Fruit fly (Drosophila melanogaster) whole organism, embryonic: ENCODE data around the gene CG17154.

ENCODE experiments used
- Atf3 ChIP-seq: fragments of 200-800 bp; sonication (Bioruptor generic); optimal IDR thresholded peaks from 3 replicates; lab custom pipeline; 2016; ENCODE audit warnings: missing biosample characterization, missing genetic modification characterization
- CG12236 ChIP-seq: fragments of 200-800 bp; sonication (Bioruptor generic); optimal IDR thresholded peaks from 2 replicates; lab custom pipeline; 2016; ENCODE audit warnings: missing biosample characterization, missing genetic modification characterization
- CG13775 ChIP-seq: fragments of 200-800 bp; sonication (Bioruptor generic); optimal IDR thresholded peaks from 3 replicates; lab custom pipeline; 2017; ENCODE audit warnings: missing biosample characterization, mild to moderate bottlenecking, missing genetic modification characterization
- CG17361 ChIP-seq: fragments of 200-800 bp; sonication (Bioruptor generic); IDR thresholded peaks from 3 replicates; pipeline ENCODE4 v1.3.6; 2022; ENCODE audit warnings: missing biosample characterization, missing genetic modification characterization
- CG18011 ChIP-seq: fragments of 200-800 bp; sonication (Bioruptor generic); optimal IDR thresholded peaks from 2 replicates; lab custom pipeline; 2017; ENCODE audit warnings: missing biosample characterization, missing genetic modification characterization, mild to moderate bottlenecking, moderate library complexity, missing genotype
- CG30020 ChIP-seq: fragments of 200-800 bp; optimal IDR thresholded peaks from 2 replicates; lab custom pipeline; 2019; ENCODE audit warnings: missing biosample characterization, mild to moderate bottlenecking, missing genetic modification characterization, moderate library complexity
- CG30431 ChIP-seq: fragments of 200-800 bp; sonication (Bioruptor generic); optimal IDR thresholded peaks from 2 replicates; lab custom pipeline; 2017; ENCODE audit warnings: missing biosample characterization, missing genetic modification characterization
- CG33213 ChIP-seq: fragments of 200-800 bp; sonication (Bioruptor generic); optimal IDR thresholded peaks from 3 replicates; lab custom pipeline; 2016; ENCODE audit warnings: missing biosample characterization, missing genetic modification characterization
- CG34376 ChIP-seq: fragments of 200-800 bp; sonication (Bioruptor generic); optimal IDR thresholded peaks from 2 replicates; lab custom pipeline; 2018; ENCODE audit warnings: missing biosample characterization, mild to moderate bottlenecking, missing genetic modification characterization
- CG4617 ChIP-seq: fragments of 200-800 bp; sonication (Bioruptor generic); optimal IDR thresholded peaks from 3 replicates; lab custom pipeline; 2016; ENCODE audit warnings: missing biosample characterization, missing genetic modification characterization, borderline replicate concordance
- CG6854 ChIP-seq: fragments of 200-800 bp; sonication (Bioruptor generic); optimal IDR thresholded peaks from 3 replicates; lab custom pipeline; 2017; ENCODE audit warnings: missing biosample characterization, mild to moderate bottlenecking, missing genetic modification characterization
- CG7372 ChIP-seq: fragments of 200-800 bp; sonication (Bioruptor generic); IDR thresholded peaks from 2 replicates; pipeline ENCODE4 v1.3.6; 2022; ENCODE audit warnings: missing biosample characterization, missing genetic modification characterization
- CG7839 ChIP-seq: fragments of 200-800 bp; sonication (Bioruptor generic); optimal IDR thresholded peaks from 3 replicates; lab custom pipeline; 2018; ENCODE audit warnings: missing biosample characterization, mild to moderate bottlenecking, missing genetic modification characterization, moderate library complexity
- CG8359 ChIP-seq: fragments of 200-800 bp; sonication (Bioruptor generic); optimal IDR thresholded peaks from 2 replicates; lab custom pipeline; 2017; ENCODE audit warnings: missing biosample characterization, mild to moderate bottlenecking, missing genetic modification characterization, borderline replicate concordance
- CG9609 ChIP-seq: fragments of 200-800 bp; sonication (Bioruptor generic); optimal IDR thresholded peaks from 3 replicates; lab custom pipeline; 2016; ENCODE audit warnings: missing biosample characterization, missing genetic modification characterization
- CkIIα-i1 ChIP-seq: fragments of 200-800 bp; sonication (Bioruptor generic); IDR thresholded peaks from 2 replicates; pipeline ENCODE4 v1.3.6; 2022; ENCODE audit warnings: missing biosample characterization, missing genetic modification characterization
- D19A ChIP-seq: fragments of 200-800 bp; optimal IDR thresholded peaks from 3 replicates; lab custom pipeline; 2019; ENCODE audit warnings: missing biosample characterization, mild to moderate bottlenecking, missing genetic modification characterization, moderate library complexity
- Dek ChIP-seq: fragments of 200-800 bp; sonication (Bioruptor generic); optimal IDR thresholded peaks from 3 replicates; lab custom pipeline; 2019; ENCODE audit warnings: missing biosample characterization, mild to moderate bottlenecking, missing genetic modification characterization, moderate library complexity
- Dfd ChIP-seq, 2 experiments: fragments of >200 bp; optimal IDR thresholded peaks; 2 replicates each; lab custom pipeline; 2017; ENCODE audit warnings: missing biosample characterization in 2 of 2, missing genetic modification characterization in 2 of 2
- Dip2 ChIP-seq: fragments of 200-800 bp; sonication (Bioruptor generic); IDR thresholded peaks from 2 replicates; pipeline ENCODE4 v1.3.6; 2022; ENCODE audit warnings: missing biosample characterization, missing genetic modification characterization
- Dip3 ChIP-seq: fragments of 200-800 bp; sonication (Bioruptor generic); optimal IDR thresholded peaks from 3 replicates; lab custom pipeline; 2016; ENCODE audit warnings: missing biosample characterization, missing genetic modification characterization
- E2f2 ChIP-seq: fragments of 200-800 bp; sonication (Bioruptor generic); IDR thresholded peaks from 2 replicates; pipeline ENCODE4 v1.3.6; 2022; ENCODE audit warnings: missing biosample characterization, missing genetic modification characterization
- Hand ChIP-seq: fragments of 200-800 bp; sonication (Bioruptor generic); optimal IDR thresholded peaks from 2 replicates; lab custom pipeline; 2017; ENCODE audit warnings: mild to moderate bottlenecking, missing biosample characterization, missing genetic modification reagents, missing genetic modification characterization
- Hmx ChIP-seq: fragments of 200-800 bp; sonication (Bioruptor generic); optimal IDR thresholded peaks from 2 replicates; lab custom pipeline; 2016; ENCODE audit warnings: missing biosample characterization, missing genetic modification characterization
- Lpt ChIP-seq: fragments of >200 bp; optimal IDR thresholded peaks from 2 replicates; lab custom pipeline; 2018; ENCODE audit warnings: missing biosample characterization, missing genetic modification characterization
- Mad ChIP-seq: fragments of 200-800 bp; sonication (Bioruptor generic); optimal IDR thresholded peaks from 2 replicates; lab custom pipeline; 2016; ENCODE audit warnings: missing biosample characterization, missing genetic modification characterization
- Med ChIP-seq: fragments of 200-800 bp; sonication (Bioruptor generic); peaks from one replicate; lab custom pipeline; 2016; ENCODE audit warnings: missing biosample characterization, missing genetic modification characterization, mild to moderate bottlenecking, inconsistent platforms, moderate library complexity
- NFAT ChIP-seq: fragments of 200-800 bp; sonication (Bioruptor generic); IDR thresholded peaks from 2 replicates; pipeline ENCODE4 v1.3.6; 2022; ENCODE audit warnings: missing biosample characterization, missing genetic modification characterization
- Neu2 ChIP-seq: fragments of 200-800 bp; sonication (Bioruptor generic); optimal IDR thresholded peaks from 3 replicates; lab custom pipeline; 2016; ENCODE audit warnings: missing biosample characterization, missing genetic modification characterization, borderline replicate concordance
- ac ChIP-seq: fragments of 200-800 bp; sonication (Bioruptor generic); optimal IDR thresholded peaks from 3 replicates; lab custom pipeline; 2017; ENCODE audit warnings: missing biosample characterization, mild to moderate bottlenecking, missing genetic modification characterization
- amos ChIP-seq: fragments of 200-800 bp; sonication (Bioruptor generic); IDR thresholded peaks from 2 replicates; pipeline ENCODE4 v1.3.6; 2022; ENCODE audit warnings: missing biosample characterization, missing genetic modification characterization; ENCODE audit not compliant: partially characterized antibody
- ap ChIP-seq: fragments of 200-800 bp; sonication (Bioruptor generic); IDR thresholded peaks from 2 replicates; pipeline ENCODE4 v1.3.6; 2022; ENCODE audit warnings: missing biosample characterization, missing genetic modification characterization
- bcd ChIP-seq: fragments of 200-800 bp; sonication (Bioruptor generic); optimal IDR thresholded peaks from 2 replicates; lab custom pipeline; 2017; ENCODE audit warnings: missing biosample characterization, mild to moderate bottlenecking, missing genetic modification characterization
- chif ChIP-seq, 2 experiments: fragments of 200-800 bp; sonication (Bioruptor generic); optimal IDR thresholded peaks; 3 replicates each; lab custom pipeline; 2016; ENCODE audit warnings: missing biosample characterization in 2 of 2, missing genetic modification characterization in 2 of 2
- fd3F ChIP-seq: fragments of 200-800 bp; sonication (Bioruptor generic); optimal IDR thresholded peaks from 2 replicates; lab custom pipeline; 2018; ENCODE audit warnings: missing biosample characterization, mild to moderate bottlenecking, missing genetic modification characterization, moderate library complexity
- fru ChIP-seq: fragments of >200 bp; optimal IDR thresholded peaks from 2 replicates; lab custom pipeline; 2017
- gcm2 ChIP-seq: fragments of 200-800 bp; sonication (Bioruptor generic); optimal IDR thresholded peaks from 2 replicates; lab custom pipeline; 2016; ENCODE audit warnings: missing biosample characterization, missing genetic modification characterization
- gem ChIP-seq: fragments of 200-800 bp; sonication (Bioruptor generic); optimal IDR thresholded peaks from 2 replicates; lab custom pipeline; 2019; ENCODE audit warnings: missing biosample characterization, mild to moderate bottlenecking, missing genetic modification characterization, moderate library complexity
- grn ChIP-seq: fragments of 200-800 bp; sonication (Bioruptor generic); optimal IDR thresholded peaks from 3 replicates; lab custom pipeline; 2017; ENCODE audit warnings: missing biosample characterization, missing genetic modification characterization
- gsb ChIP-seq: fragments of 200-800 bp; sonication (Bioruptor generic); IDR thresholded peaks from 2 replicates; pipeline ENCODE4 v1.3.6; 2022; ENCODE audit warnings: missing biosample characterization, missing genetic modification characterization
- knrl ChIP-seq: fragments of 200-800 bp; sonication (Bioruptor generic); IDR thresholded peaks from 3 replicates; pipeline ENCODE4 v1.3.6; 2022; ENCODE audit warnings: missing biosample characterization, missing genetic modification characterization; ENCODE audit not compliant: partially characterized antibody
- lov ChIP-seq, 2 experiments: fragments of 200-800 bp in 1 of 2; fragments of >200 bp in 1 of 2; sonication (Bioruptor generic) in 1 of 2; IDR thresholded peaks in 1 of 2; optimal IDR thresholded peaks in 1 of 2; 2 replicates in 1 of 2; 3 replicates in 1 of 2; pipeline versions ENCODE4 v1.3.6 to Lab custom; 2017 to 2022; ENCODE audit warnings: missing biosample characterization in 1 of 2, missing genetic modification characterization in 1 of 2
- luna ChIP-seq: fragments of 200-800 bp; sonication (Bioruptor generic); optimal IDR thresholded peaks from 2 replicates; lab custom pipeline; 2016; ENCODE audit warnings: missing biosample characterization, missing genetic modification characterization
- mirr ChIP-seq: fragments of 200-800 bp; sonication (Bioruptor generic); optimal IDR thresholded peaks from 3 replicates; lab custom pipeline; 2018; ENCODE audit warnings: missing biosample characterization, mild to moderate bottlenecking, missing genetic modification characterization
- p53 ChIP-seq: fragments of 200-800 bp; sonication (Bioruptor generic); optimal IDR thresholded peaks from 2 replicates; lab custom pipeline; 2016; ENCODE audit warnings: missing biosample characterization, missing genetic modification characterization
- pita ChIP-seq: fragments of 200-800 bp; sonication (Bioruptor generic); optimal IDR thresholded peaks from 2 replicates; lab custom pipeline; 2017; ENCODE audit warnings: missing biosample characterization, mild to moderate bottlenecking, missing genetic modification characterization
- sisA ChIP-seq: fragments of 200-800 bp; sonication (Bioruptor generic); IDR thresholded peaks from 2 replicates; pipeline ENCODE4 v1.3.6; 2022; ENCODE audit warnings: missing biosample characterization, missing genetic modification characterization
- sr ChIP-seq: fragments of 200-800 bp; sonication (Bioruptor generic); IDR thresholded peaks from 3 replicates; pipeline ENCODE4 v1.3.6; 2022; ENCODE audit warnings: missing biosample characterization, missing genetic modification characterization
- trem ChIP-seq: fragments of 200-800 bp; optimal IDR thresholded peaks from 3 replicates; lab custom pipeline; 2019; ENCODE audit warnings: missing biosample characterization, mild to moderate bottlenecking, missing genetic modification characterization, moderate library complexity
- tx ChIP-seq: fragments of 200-800 bp; sonication (Bioruptor generic); optimal IDR thresholded peaks from 2 replicates; lab custom pipeline; 2016; ENCODE audit warnings: missing biosample characterization, missing genetic modification characterization
- zen2 ChIP-seq: fragments of 200-800 bp; sonication (Bioruptor generic); IDR thresholded peaks from 3 replicates; pipeline ENCODE4 v1.3.6; 2022; ENCODE audit warnings: missing biosample characterization, missing genetic modification characterization; ENCODE audit not compliant: partially characterized antibody

The CG17154 gene

DNA sequence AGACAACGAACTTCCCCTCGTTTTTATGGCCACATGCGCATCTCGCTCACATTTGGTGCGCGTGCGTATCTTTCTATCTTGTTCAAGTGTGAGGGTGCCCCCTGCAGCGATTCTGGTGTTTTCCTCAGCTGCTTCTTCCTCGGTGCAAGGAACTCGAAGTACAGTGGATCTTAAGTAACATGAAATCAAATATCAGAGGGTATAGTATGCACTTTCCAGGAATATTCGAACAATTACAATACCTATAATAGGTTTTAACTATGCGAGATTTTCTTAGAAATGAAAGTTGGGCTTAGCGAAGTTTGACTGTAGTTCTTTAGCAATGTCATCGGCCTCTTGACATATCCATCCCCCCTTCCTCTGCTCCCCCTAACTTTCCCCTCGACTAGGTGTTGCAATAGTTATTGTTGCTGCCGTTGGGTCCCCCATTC lies 25.6 kb upstream of the CG17154 start (continued):
- TF ChIP-seq knrl (GFP tag; lab: Robert Waterston, UW) (no peak), CG7372 (GFP tag; lab: Robert Waterston, UW) (0 out of 2 replicates have a peak, but pooled peaks have one; percentile 19), CG4617 (GFP tag; lab: Kevin White, UChicago) (no peak), sisA (GFP tag; lab: Robert Waterston, UW) (peak; percentile 45; the same call in 1 of the 2 replicates), luna (GFP tag; lab: Kevin White, UChicago) (no peak), CG6854 (GFP tag; lab: Kevin White, UChicago) (no peak), p53 (GFP tag; lab: Kevin White, UChicago) (no peak), chif (GFP tag; optimal IDR thresholded peaks at IDR 0.05; lab: Kevin White, UChicago) (peak; percentile 2 to 76), amos (GFP tag; lab: Robert Waterston, UW) (no peak), Neu2 (GFP tag; lab: Kevin White, UChicago) (no peak), Dip2 (GFP tag; lab: Robert Waterston, UW) (no peak), CG12236 (GFP tag; lab: Kevin White, UChicago) (peak; percentile 21), trem (peak; percentile 19), CG30020 (no peak), lov (optimal IDR thresholded peaks at IDR 0.05; lab: Kevin White, UChicago) (no peak), lov (GFP tag; IDR thresholded peaks at IDR 0.05; lab: Robert Waterston, UW) (peak; percentile 77; the same call in 1 of the 3 replicates), CG7839 (tag; lab: Kevin White, UChicago) (peak; percentile 57), CkIIα-i1 (GFP tag; lab: Robert Waterston, UW) (no peak), fd3F (GFP tag; lab: Kevin White, UChicago) (no peak), NFAT (GFP tag; lab: Robert Waterston, UW) (no peak), gem (tag; lab: Kevin White, UChicago) (peak; percentile 69), E2f2 (GFP tag; lab: Robert Waterston, UW) (no peak; the same call in 1 of the 2 replicates), Mad (GFP tag; lab: Kevin White, UChicago) (no peak), Dip3 (no peak), Lpt (GFP tag; lab: Kevin White, UChicago) (no peak), CG13775 (GFP tag; lab: Kevin White, UChicago) (peak; percentile 5), ap (no peak), Dfd (GFP tag; optimal IDR thresholded peaks at IDR 0.05; lab: Kevin White, UChicago) (no peak), sr (GFP tag; lab: Robert Waterston, UW) (no peak), ac (peak; percentile 6), Med (GFP tag; lab: Kevin White, UChicago) (peak; percentile 67), Hmx (GFP tag; lab: Kevin White, UChicago) (no peak), pita (GFP tag; lab: Kevin White, UChicago) (no peak), CG34376 (GFP tag; lab: Kevin White, UChicago) (no peak), CG9609 (peak; percentile 13), mirr (no peak), CG33213 (GFP tag; lab: Kevin White, UChicago) (peak; percentile 24), Hand (GFP tag; lab: Kevin White, UChicago) (no peak), CG17361 (GFP tag; lab: Robert Waterston, UW) (no peak), D19A (tag; lab: Kevin White, UChicago) (peak; percentile 21), Atf3 (peak; percentile 52), zen2 (no peak), gcm2 (GFP tag; lab: Kevin White, UChicago) (no peak), bcd (GFP tag; lab: Kevin White, UChicago) (peak; percentile 0), fru (lab: Kevin White, UChicago) (no peak), grn (GFP tag; lab: Kevin White, UChicago) (no peak), CG18011 (GFP tag; lab: Kevin White, UChicago) (no peak), CG8359 (GFP tag; lab: Kevin White, UChicago) (no peak), gsb (GFP tag; lab: Robert Waterston, UW) (no peak), tx (GFP tag; lab: Kevin White, UChicago) (no peak), Dek (tag; lab: Kevin White, UChicago) (no peak), CG30431 (GFP tag; lab: Kevin White, UChicago) (peak; percentile 27)
